Fruit fly (Drosophila melanogaster) whole organism, pupa: Measurements from ENCODE around the gene CG7706.

ENCODE experiments used
- CG10348 ChIP-seq: fragments of 200-800 bp; sonication (Bioruptor generic); IDR thresholded peaks from 2 replicates; pipeline ENCODE4 v1.3.6; 2022; ENCODE audit warnings: missing biosample characterization, missing genetic modification characterization
- CG12605 ChIP-seq: fragments of 200-800 bp; sonication (Bioruptor generic); IDR thresholded peaks from 2 replicates; pipeline ENCODE4 v1.3.6; 2022; ENCODE audit warnings: missing biosample characterization, missing genetic modification characterization
- CG13204 ChIP-seq: fragments of 200-800 bp; sonication (Bioruptor generic); optimal IDR thresholded peaks from 2 replicates; lab custom pipeline; 2018; ENCODE audit warnings: missing biosample characterization, mild to moderate bottlenecking, missing genetic modification characterization, moderate library complexity
- CG14655 ChIP-seq: fragments of 200-800 bp; sonication (Bioruptor generic); optimal IDR thresholded peaks from 3 replicates; lab custom pipeline; 2017; ENCODE audit warnings: mild to moderate bottlenecking, missing biosample characterization, missing genetic modification reagents, missing genetic modification characterization
- CG15710 ChIP-seq: fragments of 200-800 bp; sonication (Bioruptor generic); optimal IDR thresholded peaks from 2 replicates; lab custom pipeline; 2018; ENCODE audit warnings: missing biosample characterization, mild to moderate bottlenecking, missing genetic modification characterization, moderate library complexity
- CG17806 ChIP-seq: fragments of 200-800 bp; sonication (Bioruptor generic); optimal IDR thresholded peaks from 2 replicates; lab custom pipeline; 2018; ENCODE audit warnings: missing biosample characterization, mild to moderate bottlenecking, missing genetic modification characterization, moderate library complexity
- CG32121 ChIP-seq: fragments of 200-800 bp; sonication (Bioruptor generic); IDR thresholded peaks from 2 replicates; pipeline ENCODE4 v1.3.6; 2022; ENCODE audit warnings: missing biosample characterization, missing genetic modification characterization
- CG34367 ChIP-seq: fragments of 200-800 bp; sonication (Bioruptor generic); optimal IDR thresholded peaks from 2 replicates; lab custom pipeline; 2018; ENCODE audit warnings: missing biosample characterization, mild to moderate bottlenecking, missing genetic modification characterization
- CG4496 ChIP-seq: fragments of 200-800 bp; sonication (Bioruptor generic); IDR thresholded peaks from 3 replicates; pipeline ENCODE4 v1.3.6; 2022; ENCODE audit warnings: missing biosample characterization, missing genetic modification characterization
- CG8159 ChIP-seq: fragments of 200-800 bp; sonication (Bioruptor generic); optimal IDR thresholded peaks from 3 replicates; lab custom pipeline; 2018; ENCODE audit warnings: missing biosample characterization, mild to moderate bottlenecking, missing genetic modification characterization, moderate library complexity
- CG8301 ChIP-seq: fragments of 200-800 bp; sonication (Bioruptor generic); optimal IDR thresholded peaks from 2 replicates; lab custom pipeline; 2018; ENCODE audit warnings: missing biosample characterization, mild to moderate bottlenecking, missing genetic modification characterization
- CG9948 ChIP-seq: fragments of 200-800 bp; sonication (Bioruptor generic); optimal IDR thresholded peaks from 2 replicates; lab custom pipeline; 2018; ENCODE audit warnings: missing biosample characterization, mild to moderate bottlenecking, missing genetic modification characterization, moderate library complexity
- D1 ChIP-seq: fragments of 200-800 bp; sonication (Bioruptor generic); optimal IDR thresholded peaks from 2 replicates; lab custom pipeline; 2018; ENCODE audit warnings: missing biosample characterization, mild to moderate bottlenecking, missing genetic modification characterization, moderate library complexity
- EcR ChIP-seq: fragments of 200-800 bp; sonication (Bioruptor generic); optimal IDR thresholded peaks from 3 replicates; lab custom pipeline; 2019; ENCODE audit warnings: missing biosample characterization, missing genetic modification characterization, mild to moderate bottlenecking, moderate library complexity, missing genetic modification reagents
- Ets98B ChIP-seq: fragments of 200-800 bp; sonication (Bioruptor generic); IDR thresholded peaks from 2 replicates; pipeline ENCODE4 v1.3.6; 2022; ENCODE audit warnings: missing biosample characterization, missing genetic modification characterization
- Pif1A ChIP-seq: fragments of 200-800 bp; sonication (Bioruptor generic); optimal IDR thresholded peaks from 3 replicates; lab custom pipeline; 2016; ENCODE audit warnings: missing biosample characterization, missing genetic modification characterization
- Pif1B ChIP-seq: fragments of 200-800 bp; sonication (Bioruptor generic); optimal IDR thresholded peaks from 3 replicates; lab custom pipeline; 2016; ENCODE audit warnings: missing biosample characterization, missing genetic modification characterization
- Snoo ChIP-seq: fragments of 200-800 bp; sonication (Bioruptor generic); optimal IDR thresholded peaks from 3 replicates; lab custom pipeline; 2017; ENCODE audit warnings: missing biosample characterization, mild to moderate bottlenecking, missing genetic modification characterization, inconsistent platforms
- fd96Ca ChIP-seq: fragments of 200-800 bp; sonication (Bioruptor generic); IDR thresholded peaks from 3 replicates; pipeline ENCODE4 v1.3.6; 2022; ENCODE audit warnings: missing biosample characterization, missing genetic modification characterization
- gl ChIP-seq: fragments of 200-800 bp; sonication (Bioruptor generic); optimal IDR thresholded peaks from 2 replicates; lab custom pipeline; 2018; ENCODE audit warnings: missing biosample characterization, mild to moderate bottlenecking, missing genetic modification characterization
- rn ChIP-seq: fragments of 200-800 bp; sonication (Bioruptor generic); IDR thresholded peaks from 2 replicates; pipeline ENCODE4 v1.3.6; 2022; ENCODE audit warnings: missing biosample characterization, missing genetic modification characterization

CG7706 gene

DNA sequence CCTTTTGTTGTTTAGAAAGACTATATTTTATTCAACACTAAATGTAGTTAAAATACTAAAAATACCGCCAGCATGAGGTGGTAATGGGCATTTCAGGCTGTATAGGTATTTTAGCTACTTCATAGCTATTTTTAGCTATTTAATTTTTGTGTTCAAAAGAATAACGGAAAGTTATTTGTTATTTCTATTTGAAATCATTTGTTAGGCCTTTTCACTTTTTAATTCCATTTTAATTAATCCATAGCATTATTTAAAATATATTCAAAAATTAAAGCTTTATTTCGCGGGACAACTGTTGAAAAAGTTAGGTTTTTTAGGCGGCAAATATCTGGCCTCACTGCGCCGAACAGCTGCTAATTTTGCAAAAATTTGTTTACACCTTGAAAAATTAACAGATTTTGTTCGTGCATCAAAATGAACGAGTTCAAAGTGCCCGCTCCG, at the start of gene CG7706, which contains the start of gene dind:
CG7706 (plus strand) TSS at position 319 of the 441 bp plus-strand sequence.
dind (minus strand) TSS at position 40 of the 441 bp plus-strand sequence.
- TF ChIP-seq CG8301 (tag; lab: Kevin White, UChicago) = no peak
- TF ChIP-seq rn (GFP tag; lab: Robert Waterston, UW) = no peak
- no peak for TF ChIP-seq Pif1B (GFP tag; lab: Kevin White, UChicago)
- TF ChIP-seq CG8159 = no peak
- no peak for TF ChIP-seq CG32121 (GFP tag; lab: Robert Waterston, UW)
- no peak for TF ChIP-seq CG14655 (GFP tag; lab: Kevin White, UChicago)
- no peak for TF ChIP-seq gl (tag; lab: Kevin White, UChicago)
- TF ChIP-seq CG4496 (GFP tag; lab: Robert Waterston, UW) = no peak
- TF ChIP-seq EcR = no peak
- no peak for TF ChIP-seq Snoo
- no peak for TF ChIP-seq CG17806 (tag; lab: Kevin White, UChicago)

- TF ChIP-seq fd96Ca (GFP tag; lab: Robert Waterston, UW) (peak; percentile 56; the same call in 1 of the 3 replicates), CG4496 (GFP tag; lab: Robert Waterston, UW) (peak; percentile 70; the same call in 2 of the 3 replicates), CG17806 (tag; lab: Kevin White, UChicago) (no peak), Ets98B (GFP tag; lab: Robert Waterston, UW) (peak; percentile 5; the same call in 1 of the 2 replicates), CG32121 (GFP tag; lab: Robert Waterston, UW) (0 out of 2 replicates have a peak, but pooled peaks have one; percentile 32), EcR (peak; percentile 52)
Observed at dm6 chr3R:18628311-18628811, 49.3 kb upstream of the CG7706 start.

DNA sequence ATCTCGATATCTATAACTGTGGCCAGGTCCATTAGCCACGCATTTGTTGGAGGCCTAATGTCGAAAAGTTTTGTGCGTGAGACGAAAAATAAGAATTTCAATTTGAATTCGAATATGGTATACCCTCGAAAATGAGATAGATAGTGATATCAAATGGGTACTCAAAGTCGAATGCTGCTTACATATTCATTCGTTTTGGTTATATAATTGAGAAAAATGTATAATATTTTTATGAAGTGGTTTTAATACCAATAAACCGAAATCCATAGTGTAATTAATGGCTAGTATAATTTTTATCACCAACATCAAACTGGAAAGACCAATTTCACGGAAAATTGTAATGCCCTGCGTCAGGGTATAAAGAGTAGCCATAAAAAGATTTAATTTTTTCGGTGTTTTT, 44.5 kb upstream of the CG7706 start:
- TF ChIP-seq Pif1B (GFP tag; lab: Kevin White, UChicago) (no peak), CG32121 (GFP tag; lab: Robert Waterston, UW) (0 out of 2 replicates have a peak, but pooled peaks have one; percentile 22), CG8301 (tag; lab: Kevin White, UChicago) (peak; percentile 11), CG14655 (GFP tag; lab: Kevin White, UChicago) (peak; percentile 9)

- TF ChIP-seq CG10348 (GFP tag; lab: Robert Waterston, UW) (no peak), CG13204 (GFP tag; lab: Kevin White, UChicago) (no peak), D1 (tag; lab: Kevin White, UChicago) (no peak), gl (tag; lab: Kevin White, UChicago) (no peak), CG8159 (peak; percentile 30), CG8301 (tag; lab: Kevin White, UChicago) (no peak), Ets98B (GFP tag; lab: Robert Waterston, UW) (peak; percentile 64), rn (GFP tag; lab: Robert Waterston, UW) (no peak), EcR (no peak), CG32121 (GFP tag; lab: Robert Waterston, UW) (peak; percentile 59), CG34367 (tag; lab: Kevin White, UChicago) (no peak), Pif1B (GFP tag; lab: Kevin White, UChicago) (no peak), CG14655 (GFP tag; lab: Kevin White, UChicago) (no peak), CG9948 (tag; lab: Kevin White, UChicago) (no peak), CG15710 (tag; lab: Kevin White, UChicago) (no peak), CG12605 (GFP tag; lab: Robert Waterston, UW) (peak; percentile 27; the same call in 1 of the 2 replicates), fd96Ca (GFP tag; lab: Robert Waterston, UW) (peak; percentile 42; the same call in 1 of the 3 replicates), CG4496 (GFP tag; lab: Robert Waterston, UW) (peak; percentile 55; the same call in 1 of the 3 replicates), CG17806 (tag; lab: Kevin White, UChicago) (peak; percentile 9), Snoo (no peak), Pif1A (GFP tag; lab: Kevin White, UChicago) (peak; percentile 30)
- TF ChIP-seq, all 21 proteins: peak for 8
Observed at dm6 chr3R:18639662-18640061, 38.0 kb upstream of the CG7706 start.

dm6 chr3R:18641242-18641757, 36.3 kb upstream of the CG7706 start, which contains the start of gene CG14301:
TSS of gene CG14301 (minus strand) at chr3R:18641457.
- no peak; the same call in 1 of the 2 replicates for TF ChIP-seq Ets98B (GFP tag; lab: Robert Waterston, UW)
- peak; percentile 13 for TF ChIP-seq Pif1B (GFP tag; lab: Kevin White, UChicago)
- TF ChIP-seq CG12605 (GFP tag; lab: Robert Waterston, UW) = peak; percentile 51
- no peak for TF ChIP-seq CG10348 (GFP tag; lab: Robert Waterston, UW)
- TF ChIP-seq CG13204 (GFP tag; lab: Kevin White, UChicago) = no peak
- no peak for TF ChIP-seq CG15710 (tag; lab: Kevin White, UChicago)
- TF ChIP-seq rn (GFP tag; lab: Robert Waterston, UW) = no peak
- TF ChIP-seq CG8159 = no peak
- no peak for TF ChIP-seq CG4496 (GFP tag; lab: Robert Waterston, UW)
- no peak for TF ChIP-seq CG14655 (GFP tag; lab: Kevin White, UChicago)
- no peak for TF ChIP-seq EcR
- TF ChIP-seq CG9948 (tag; lab: Kevin White, UChicago) = no peak
- no peak for TF ChIP-seq Pif1A (GFP tag; lab: Kevin White, UChicago)

DNA sequence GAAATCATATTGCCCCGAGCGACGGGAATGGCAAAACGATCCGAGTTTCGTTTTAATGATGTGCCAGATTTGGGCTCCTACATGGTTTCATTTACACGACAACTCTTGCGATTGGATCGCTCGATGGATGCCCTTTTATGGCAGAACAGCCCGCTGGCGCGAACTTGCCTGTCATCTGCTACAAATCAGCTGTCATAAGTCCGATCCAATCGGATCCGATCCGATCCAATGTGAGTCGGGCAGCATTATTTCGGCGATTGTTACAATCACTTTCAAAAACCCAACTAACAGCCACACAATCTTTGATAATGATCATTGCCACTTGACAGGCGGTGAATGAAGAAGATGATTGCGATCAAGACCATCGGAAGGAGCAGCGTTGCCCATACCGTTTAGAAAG, 34.0 kb upstream of the CG7706 start:
- no peak for TF ChIP-seq gl (tag; lab: Kevin White, UChicago)
- TF ChIP-seq Pif1A (GFP tag; lab: Kevin White, UChicago) = no peak
- no peak for TF ChIP-seq CG15710 (tag; lab: Kevin White, UChicago)
- TF ChIP-seq Snoo = no peak
- TF ChIP-seq fd96Ca (GFP tag; lab: Robert Waterston, UW) = no peak
- no peak for TF ChIP-seq CG17806 (tag; lab: Kevin White, UChicago)
- no peak for TF ChIP-seq Ets98B (GFP tag; lab: Robert Waterston, UW)
- no peak for TF ChIP-seq CG13204 (GFP tag; lab: Kevin White, UChicago)
- no peak for TF ChIP-seq CG10348 (GFP tag; lab: Robert Waterston, UW)
- no peak for TF ChIP-seq CG8159
- TF ChIP-seq rn (GFP tag; lab: Robert Waterston, UW) = no peak
- TF ChIP-seq Pif1B (GFP tag; lab: Kevin White, UChicago) = no peak
